Worm (Caenorhabditis elegans): ENCODE results near the gene ets-9.

ce11 chrX:4248949-4249348, 30.6 kb upstream of the ets-9 start, which contains the start of gene hlh-13:
- TF ChIP-seq ccch-3 (GFP tag; optimal IDR thresholded peaks at IDR 0.05) (no peak), him-1 (tag; optimal IDR thresholded peaks at IDR 0.05) (no peak), lir-1 (GFP tag; conservative IDR thresholded peaks at IDR 0.05) (no peak), attf-6 (GFP tag; IDR thresholded peaks at IDR 0.05) (no peak), Y67H2A.10 (GFP tag; conservative IDR thresholded peaks at IDR 0.05) (no peak), snpc-4 (GFP tag; optimal IDR thresholded peaks at IDR 0.05) (no peak), snpc-4 (tag; optimal IDR thresholded peaks at IDR 0.05) (no peak), F22D6.2 (tag; optimal IDR thresholded peaks at IDR 0.05) (no peak), pha-4 (tag; optimal IDR thresholded peaks at IDR 0.05) (no peak), sdz-38 (tag; optimal IDR thresholded peaks at IDR 0.05) (no peak)

Measured in whole organism, young adult.